Fruit fly (Drosophila melanogaster): ENCODE measurements around the gene CG34299.

CG34299 gene

dm6 chr3R:30208766-30209484, 40.5 kb upstream of the CG34299 start, which contains the start of gene RpS7 (continued):
- TF ChIP-seq Abd-B (GFP tag; optimal IDR thresholded peaks at IDR 0.05), result no peak
- peak; percentile 67 for TF ChIP-seq run (tag; optimal IDR thresholded peaks at IDR 0.05)
- no peak for TF ChIP-seq Doc2 (GFP tag; IDR thresholded peaks at IDR 0.05)
- TF ChIP-seq CG14014 (GFP tag; IDR thresholded peaks at IDR 0.05), result peak; percentile 76
- peak; percentile 44 for TF ChIP-seq CG13624 (GFP tag; optimal IDR thresholded peaks at IDR 0.05)
- TF ChIP-seq ara (GFP tag; IDR thresholded peaks at IDR 0.05), result peak; percentile 61
- peak; percentile 50 for TF ChIP-seq CG4854 (GFP tag; optimal IDR thresholded peaks at IDR 0.05)
- peak; percentile 38 for TF ChIP-seq bigmax (GFP tag; optimal IDR thresholded peaks at IDR 0.05)
- TF ChIP-seq Deaf1 (tag; optimal IDR thresholded peaks at IDR 0.05), result peak; percentile 35
- TF ChIP-seq Mad (GFP tag; optimal IDR thresholded peaks at IDR 0.05), result peak; percentile 50
- no peak for TF ChIP-seq CG12744 (GFP tag; optimal IDR thresholded peaks at IDR 0.05)
- TF ChIP-seq CG10321 (GFP tag; IDR thresholded peaks at IDR 0.05), result peak; percentile 39; the same call in 1 of the 2 replicates
- peak; percentile 76 for TF ChIP-seq CG4328 (GFP tag; optimal IDR thresholded peaks at IDR 0.05)
- TF ChIP-seq CG15073 (GFP tag; optimal IDR thresholded peaks at IDR 0.05), result no peak
- no peak for TF ChIP-seq Lim3 (GFP tag; IDR thresholded peaks at IDR 0.05)
- TF ChIP-seq CG18764 (GFP tag; optimal IDR thresholded peaks at IDR 0.05), result peak; percentile 28
- no peak for TF ChIP-seq CG1602 (GFP tag; optimal IDR thresholded peaks at IDR 0.05)
- TF ChIP-seq psq (GFP tag; optimal IDR thresholded peaks at IDR 0.05), result no peak
- TF ChIP-seq CG30020 (tag; optimal IDR thresholded peaks at IDR 0.05), result peak; percentile 47
- TF ChIP-seq CG8290 (GFP tag; optimal IDR thresholded peaks at IDR 0.05), result peak; percentile 27
- peak; percentile 8 to 79 for TF ChIP-seq CG8290 (tag; optimal IDR thresholded peaks at IDR 0.05)
- peak; percentile 95 for TF ChIP-seq nerfin-2 (GFP tag; IDR thresholded peaks at IDR 0.05; ENCODE audit: partially characterized antibody)
- peak; percentile 39 for TF ChIP-seq CG6654 (GFP tag; optimal IDR thresholded peaks at IDR 0.05)
- no peak for TF ChIP-seq corto (GFP tag; optimal IDR thresholded peaks at IDR 0.05)
- peak; percentile 1 for TF ChIP-seq CG3838 (GFP tag; optimal IDR thresholded peaks at IDR 0.05)
- peak; percentile 82 for TF ChIP-seq Dref (GFP tag; IDR thresholded peaks at IDR 0.05)
- peak; percentile 79 for TF ChIP-seq fd64A (GFP tag; optimal IDR thresholded peaks at IDR 0.05)
- TF ChIP-seq Ets97D (GFP tag; optimal IDR thresholded peaks at IDR 0.05), result peak; percentile 98
- peak; percentile 53; the same call in 1 of the 3 replicates for TF ChIP-seq C15 (GFP tag; IDR thresholded peaks at IDR 0.05)
- peak; percentile 73 for TF ChIP-seq Sin3A (optimal IDR thresholded peaks at IDR 0.05)
- peak; percentile 74 for TF ChIP-seq Vsx1 (GFP tag; optimal IDR thresholded peaks at IDR 0.05)
- TF ChIP-seq CG1233 (GFP tag; optimal IDR thresholded peaks at IDR 0.05), result peak; percentile 80
- TF ChIP-seq dati (GFP tag; IDR thresholded peaks at IDR 0.05), result no peak
- peak; percentile 86 for TF ChIP-seq CG8388 (GFP tag; optimal IDR thresholded peaks at IDR 0.05)
- no peak for TF ChIP-seq CkIIα-i1 (GFP tag; IDR thresholded peaks at IDR 0.05)
- peak; percentile 70 for TF ChIP-seq CG18619 (GFP tag; optimal IDR thresholded peaks at IDR 0.05)
- no peak for TF ChIP-seq CG31388 (GFP tag; optimal IDR thresholded peaks at IDR 0.05)
- TF ChIP-seq Hr78 (GFP tag; optimal IDR thresholded peaks at IDR 0.05), result peak in 1 of 2 experiments; percentile 12
- peak; percentile 93 for TF ChIP-seq Sry-δ (GFP tag; optimal IDR thresholded peaks at IDR 0.05)
- peak; percentile 27 for TF ChIP-seq Fer2 (tag; optimal IDR thresholded peaks at IDR 0.05)
- TF ChIP-seq CG18476 (GFP tag; optimal IDR thresholded peaks at IDR 0.05), result peak; percentile 29
- no peak for TF ChIP-seq aop (GFP tag; IDR thresholded peaks at IDR 0.05)
- TF ChIP-seq exex (tag; optimal IDR thresholded peaks at IDR 0.05), result peak; percentile 39
- peak; percentile 76 for TF ChIP-seq CG31365 (tag; optimal IDR thresholded peaks at IDR 0.05)
- peak; percentile 91 for TF ChIP-seq CG42726 (GFP tag; IDR thresholded peaks at IDR 0.05; ENCODE audit: partially characterized antibody)
- peak; percentile 37 for TF ChIP-seq Xbp1 (GFP tag; optimal IDR thresholded peaks at IDR 0.05)
- TF ChIP-seq CG14050 (GFP tag; IDR thresholded peaks at IDR 0.05), result peak; percentile 69
- no peak for TF ChIP-seq yki (optimal IDR thresholded peaks at IDR 0.05)
- TF ChIP-seq Atf3 (GFP tag; optimal IDR thresholded peaks at IDR 0.05), result no peak
- TF ChIP-seq zf30C (GFP tag; optimal IDR thresholded peaks at IDR 0.05), result no peak
- peak; percentile 22 for TF ChIP-seq CG3163 (GFP tag; optimal IDR thresholded peaks at IDR 0.05)

All from whole organism, embryonic.